Fruit fly (Drosophila melanogaster) whole organism, prepupa: ENCODE results near the gene Csl4.

Experiments
- CG10631 ChIP-seq: fragments of 200-800 bp; sonication (Bioruptor generic); optimal IDR thresholded peaks from 2 replicates; lab custom pipeline; 2016; ENCODE audit warnings: missing biosample characterization, missing genetic modification characterization
- CG10669 ChIP-seq: fragments of 200-800 bp; sonication (Bioruptor generic); optimal IDR thresholded peaks from 3 replicates; lab custom pipeline; 2018; ENCODE audit warnings: missing biosample characterization, mild to moderate bottlenecking, missing genetic modification characterization, moderate library complexity
- CG11294 ChIP-seq: fragments of 200-800 bp; sonication (Bioruptor generic); IDR thresholded peaks from 2 replicates; pipeline ENCODE4 v1.3.6; 2022; ENCODE audit warnings: missing biosample characterization, missing genetic modification characterization
- CG11762 ChIP-seq: fragments of 200-800 bp; sonication (Bioruptor generic); optimal IDR thresholded peaks from 3 replicates; lab custom pipeline; 2016; ENCODE audit warnings: missing biosample characterization, missing genetic modification characterization; ENCODE audit not compliant: insufficient read depth
- CG11902 ChIP-seq: fragments of 200-800 bp; sonication (Bioruptor generic); optimal IDR thresholded peaks from 3 replicates; lab custom pipeline; 2016; ENCODE audit warnings: missing biosample characterization, missing genetic modification characterization
- CG15336 ChIP-seq: fragments of 200-800 bp; sonication (Bioruptor generic); IDR thresholded peaks from 2 replicates; pipeline ENCODE4 v1.3.6; 2022; ENCODE audit warnings: missing biosample characterization, missing genetic modification characterization
- CG1621 ChIP-seq: fragments of 200-800 bp; sonication (Bioruptor generic); optimal IDR thresholded peaks from 3 replicates; lab custom pipeline; 2018; ENCODE audit warnings: missing biosample characterization, mild to moderate bottlenecking, missing genetic modification characterization
- CG3032 ChIP-seq: fragments of 200-800 bp; optimal IDR thresholded peaks from 2 replicates; lab custom pipeline; 2019; ENCODE audit warnings: missing biosample characterization, mild to moderate bottlenecking, missing genetic modification characterization, moderate library complexity
- CG31627 ChIP-seq: fragments of 200-800 bp; sonication (Bioruptor generic); optimal IDR thresholded peaks from 3 replicates; lab custom pipeline; 2016; ENCODE audit warnings: missing biosample characterization, missing genetic modification characterization
- CG32006 ChIP-seq: fragments of 200-800 bp; sonication (Bioruptor generic); optimal IDR thresholded peaks from 3 replicates; lab custom pipeline; 2017; ENCODE audit warnings: missing biosample characterization, mild to moderate bottlenecking, missing genetic modification characterization
- CG34406 ChIP-seq: fragments of 200-800 bp; sonication (Bioruptor generic); optimal IDR thresholded peaks from 3 replicates; lab custom pipeline; 2016; ENCODE audit warnings: missing biosample characterization, missing genetic modification characterization
- CG4318 ChIP-seq: fragments of 200-800 bp; sonication (Bioruptor generic); optimal IDR thresholded peaks from 3 replicates; lab custom pipeline; 2017; ENCODE audit warnings: missing biosample characterization, mild to moderate bottlenecking, missing genetic modification characterization
- CG6276 ChIP-seq: fragments of 200-800 bp; sonication (Bioruptor generic); optimal IDR thresholded peaks from 2 replicates; lab custom pipeline; 2017; ENCODE audit warnings: missing biosample characterization, mild to moderate bottlenecking, missing genetic modification characterization
- CG6792 ChIP-seq: fragments of 200-800 bp; sonication (Bioruptor generic); optimal IDR thresholded peaks from 3 replicates; lab custom pipeline; 2016; ENCODE audit warnings: missing biosample characterization, missing genetic modification characterization
- CG6808 ChIP-seq: fragments of 200-800 bp; sonication (Bioruptor generic); optimal IDR thresholded peaks from 3 replicates; lab custom pipeline; 2017; ENCODE audit warnings: missing biosample characterization, missing genetic modification characterization, mild to moderate bottlenecking, moderate library complexity, missing genetic modification reagents
- CG6854 ChIP-seq: fragments of 200-800 bp; sonication (Bioruptor generic); optimal IDR thresholded peaks from 2 replicates; lab custom pipeline; 2017; ENCODE audit warnings: missing biosample characterization, mild to moderate bottlenecking, missing genetic modification characterization
- CG7368 ChIP-seq: fragments of 200-800 bp; sonication (Bioruptor generic); optimal IDR thresholded peaks from 3 replicates; lab custom pipeline; 2016; ENCODE audit warnings: missing biosample characterization, missing genetic modification characterization
- CG8119 ChIP-seq: fragments of 200-800 bp; sonication (Bioruptor generic); IDR thresholded peaks from 3 replicates; pipeline ENCODE4 v1.3.6; 2022; ENCODE audit warnings: missing biosample characterization, missing genetic modification characterization
- CG8319 ChIP-seq: fragments of 200-800 bp; sonication (Bioruptor generic); optimal IDR thresholded peaks from 3 replicates; lab custom pipeline; 2016; ENCODE audit warnings: missing biosample characterization, missing genetic modification characterization
- CG9139 ChIP-seq: fragments of 200-800 bp; sonication (Bioruptor generic); optimal IDR thresholded peaks from 3 replicates; lab custom pipeline; 2017; ENCODE audit warnings: missing biosample characterization, mild to moderate bottlenecking, missing genetic modification characterization
- Eip78C ChIP-seq: fragments of 200-800 bp; sonication (Bioruptor generic); peaks from one replicate; lab custom pipeline; 2016; ENCODE audit warnings: missing biosample characterization, missing genetic modification characterization
- Ets21C ChIP-seq: fragments of 200-800 bp; sonication (Bioruptor generic); optimal IDR thresholded peaks from 3 replicates; lab custom pipeline; 2016; ENCODE audit warnings: missing biosample characterization, missing genetic modification characterization
- Ets96B ChIP-seq: fragments of 200-800 bp; optimal IDR thresholded peaks from 2 replicates; lab custom pipeline; 2019; ENCODE audit warnings: missing biosample characterization, mild to moderate bottlenecking, missing genetic modification characterization, moderate library complexity
- Hr38 ChIP-seq: sonication (Bioruptor generic); optimal IDR thresholded peaks from 2 replicates; lab custom pipeline; 2016; ENCODE audit warnings: missing biosample characterization, missing genetic modification characterization
- Hr4 ChIP-seq: fragments of 200-800 bp; sonication (Bioruptor generic); optimal IDR thresholded peaks from 3 replicates; lab custom pipeline; 2016; ENCODE audit warnings: missing biosample characterization, missing genetic modification characterization
- Lpt ChIP-seq: fragments of 200-800 bp; sonication (Bioruptor generic); optimal IDR thresholded peaks from 3 replicates; lab custom pipeline; 2016; ENCODE audit warnings: missing biosample characterization, missing genetic modification characterization
- Met ChIP-seq: fragments of 200-800 bp; sonication (Bioruptor generic); optimal IDR thresholded peaks from 3 replicates; lab custom pipeline; 2016; ENCODE audit warnings: missing biosample characterization, missing genetic modification characterization
- OdsH ChIP-seq: fragments of 200-800 bp; sonication (Bioruptor generic); optimal IDR thresholded peaks from 3 replicates; lab custom pipeline; 2016; ENCODE audit warnings: missing biosample characterization, missing genetic modification characterization
- Sox102F ChIP-seq: fragments of 200-800 bp; sonication (Bioruptor generic); optimal IDR thresholded peaks from 2 replicates; lab custom pipeline; 2016; ENCODE audit warnings: missing biosample characterization, mild to moderate bottlenecking, missing genetic modification characterization
- Sox14 ChIP-seq: fragments of 200-800 bp; sonication (Bioruptor generic); optimal IDR thresholded peaks from 3 replicates; lab custom pipeline; 2016; ENCODE audit warnings: missing biosample characterization, missing genetic modification characterization
- Sox15 ChIP-seq: fragments of 200-800 bp; sonication (Bioruptor generic); optimal IDR thresholded peaks from 3 replicates; lab custom pipeline; 2016; ENCODE audit warnings: missing biosample characterization, missing genetic modification characterization
- cyc ChIP-seq: fragments of 200-800 bp; sonication (Bioruptor generic); optimal IDR thresholded peaks from 3 replicates; lab custom pipeline; 2016; ENCODE audit warnings: missing biosample characterization, missing genetic modification characterization
- dac ChIP-seq: fragments of 200-800 bp; sonication (Bioruptor generic); optimal IDR thresholded peaks from 2 replicates; lab custom pipeline; 2017; ENCODE audit warnings: missing biosample characterization, mild to moderate bottlenecking, missing genetic modification characterization
- dsx ChIP-seq: fragments of 200-800 bp; optimal IDR thresholded peaks from 3 replicates; lab custom pipeline; 2019; ENCODE audit warnings: missing biosample characterization, mild to moderate bottlenecking, missing genetic modification characterization, moderate library complexity; ENCODE audit not compliant: poor library complexity, severe bottlenecking
- eg ChIP-seq: fragments of 200-800 bp; sonication (Bioruptor generic); IDR thresholded peaks from 3 replicates; pipeline ENCODE4 v1.3.6; 2022; ENCODE audit warnings: missing biosample characterization, missing genetic modification characterization
- esn ChIP-seq: fragments of 200-800 bp; sonication (Bioruptor generic); optimal IDR thresholded peaks from 2 replicates; lab custom pipeline; 2016; ENCODE audit warnings: missing biosample characterization, mild to moderate bottlenecking, missing genetic modification characterization, moderate library complexity
- fd59A ChIP-seq: fragments of 200-800 bp; sonication (Bioruptor generic); optimal IDR thresholded peaks from 2 replicates; lab custom pipeline; 2017; ENCODE audit warnings: missing biosample characterization, mild to moderate bottlenecking, missing genetic modification characterization, missing genetic modification reagents
- fd85E ChIP-seq: fragments of 200-800 bp; sonication (Bioruptor generic); optimal IDR thresholded peaks from 3 replicates; lab custom pipeline; 2016; ENCODE audit warnings: missing biosample characterization, missing genetic modification characterization
- fkh ChIP-seq: fragments of 200-800 bp; sonication (Bioruptor generic); optimal IDR thresholded peaks from 3 replicates; lab custom pipeline; 2017; ENCODE audit warnings: missing biosample characterization, mild to moderate bottlenecking, missing genetic modification characterization, moderate library complexity
- lz ChIP-seq: fragments of 200-800 bp; sonication (Bioruptor generic); optimal IDR thresholded peaks from 3 replicates; lab custom pipeline; 2016; ENCODE audit warnings: missing biosample characterization, missing genetic modification characterization
- net ChIP-seq: fragments of 200-800 bp; sonication (Bioruptor generic); optimal IDR thresholded peaks from 3 replicates; lab custom pipeline; 2016; ENCODE audit warnings: missing biosample characterization, missing genetic modification characterization
- pdm3 ChIP-seq: fragments of 200-800 bp; sonication (Bioruptor generic); optimal IDR thresholded peaks from 3 replicates; lab custom pipeline; 2016; ENCODE audit warnings: missing biosample characterization, missing genetic modification characterization
- salr ChIP-seq, 2 experiments: fragments of 200-800 bp; sonication (Bioruptor generic); optimal IDR thresholded peaks; 3 replicates each; lab custom pipeline; 2016 to 2018; ENCODE audit warnings: missing biosample characterization in 2 of 2, missing genetic modification characterization in 2 of 2, mild to moderate bottlenecking in 1 of 2
- spab ChIP-seq: fragments of 200-800 bp; sonication (Bioruptor generic); optimal IDR thresholded peaks from 2 replicates; lab custom pipeline; 2017; ENCODE audit warnings: missing biosample characterization, mild to moderate bottlenecking, missing genetic modification characterization, missing genetic modification reagents
- ss ChIP-seq, 2 experiments: fragments of 200-800 bp; sonication (Bioruptor generic); optimal IDR thresholded peaks; 2 replicates in 1 of 2; 3 replicates in 1 of 2; lab custom pipeline; 2017 to 2018; ENCODE audit warnings: mild to moderate bottlenecking in 2 of 2, missing biosample characterization in 2 of 2, missing genetic modification characterization in 2 of 2, moderate library complexity in 1 of 2
- svp ChIP-seq: fragments of 200-800 bp; sonication (Bioruptor generic); peaks from one replicate; lab custom pipeline; 2016; ENCODE audit warnings: missing biosample characterization, missing genetic modification characterization
- topi ChIP-seq: fragments of 200-800 bp; sonication (Bioruptor generic); optimal IDR thresholded peaks from 3 replicates; lab custom pipeline; 2016; ENCODE audit warnings: missing biosample characterization, missing genetic modification characterization
- vri ChIP-seq: fragments of 200-800 bp; sonication (Bioruptor generic); optimal IDR thresholded peaks from 3 replicates; lab custom pipeline; 2016; ENCODE audit warnings: missing biosample characterization, mild to moderate bottlenecking, missing genetic modification characterization

Gene Csl4

DNA sequence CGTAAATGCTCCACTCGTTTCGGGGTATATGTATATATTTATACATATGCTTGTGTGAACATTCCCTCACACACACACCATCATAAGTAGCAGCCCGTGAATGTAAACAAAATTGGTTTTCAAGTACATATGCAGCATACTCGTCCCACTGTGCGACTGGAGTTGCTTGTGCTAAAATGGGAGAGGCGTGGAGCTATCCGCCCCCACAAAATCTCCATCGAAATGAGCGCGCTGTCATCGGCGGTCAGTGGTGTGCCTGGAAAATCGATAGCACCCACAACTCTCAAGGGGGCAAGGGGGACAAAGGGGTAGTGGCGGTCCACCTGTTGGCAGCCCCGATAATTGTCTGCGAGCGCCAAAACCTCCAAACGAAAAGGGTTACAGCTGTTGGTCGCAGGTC lies 44.6 kb upstream of the Csl4 start:
- TF ChIP-seq CG11762 (no peak), svp (GFP tag; lab: Kevin White, UChicago) (no peak), Sox15 (no peak), CG10631 (GFP tag; lab: Kevin White, UChicago) (no peak), CG31627 (GFP tag; lab: Kevin White, UChicago) (no peak)

DNA sequence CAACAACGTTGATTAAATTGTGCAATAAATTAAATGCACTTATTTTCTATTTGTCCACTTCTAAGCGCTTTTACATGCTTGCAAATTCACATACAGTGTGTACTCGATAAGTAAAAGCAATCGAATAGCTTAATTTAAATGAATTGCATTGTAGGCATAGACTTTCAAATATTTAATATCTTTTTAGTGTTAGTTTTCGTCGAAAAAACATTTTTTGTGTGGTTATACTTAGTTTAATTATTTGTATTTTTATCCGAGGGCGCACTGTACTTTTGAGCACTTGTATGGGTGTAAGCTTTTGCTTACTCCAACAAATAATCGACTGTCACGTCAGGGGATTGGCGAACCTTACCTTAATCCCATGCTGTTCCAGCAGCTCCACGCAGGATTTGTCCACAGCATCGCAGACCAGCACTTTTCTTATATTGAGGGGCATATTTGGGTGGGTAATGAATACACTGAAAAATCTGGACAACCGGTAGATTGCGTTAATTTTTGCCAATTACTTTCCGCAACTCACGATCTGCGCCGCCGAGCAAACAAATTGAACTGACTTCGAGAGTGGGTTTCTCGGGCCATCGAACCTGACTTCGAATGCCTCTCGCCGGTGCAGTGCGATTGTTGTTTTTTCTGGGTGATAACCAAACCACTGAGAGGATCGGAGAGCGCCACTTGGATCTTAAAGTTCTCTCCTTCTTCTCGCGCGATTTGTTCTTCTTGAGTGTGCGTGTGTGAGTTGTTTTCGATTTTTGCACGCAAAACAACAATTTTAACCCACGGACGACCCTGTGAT lies 32.0 kb upstream of the Csl4 start, which contains the start of gene CG6287:
Gene CG6287, minus strand, starts transcription at position 556 of the 793 bp plus-strand sequence.
- TF ChIP-seq CG9139 (GFP tag; lab: Kevin White, UChicago) (peak; percentile 63), OdsH (GFP tag; lab: Kevin White, UChicago) (peak; percentile 97), Sox102F (GFP tag; lab: Kevin White, UChicago) (peak; percentile 89), CG10669 (peak; percentile 91), fd85E (GFP tag; lab: Kevin White, UChicago) (peak; percentile 46), Ets96B (peak; percentile 91), Met (GFP tag; lab: Kevin White, UChicago) (peak; percentile 97), CG4318 (peak; percentile 92), CG10631 (GFP tag; lab: Kevin White, UChicago) (peak; percentile 95), CG31627 (GFP tag; lab: Kevin White, UChicago) (peak; percentile 97), svp (GFP tag; lab: Kevin White, UChicago) (peak; percentile 98), fd59A (peak; percentile 79), CG11294 (peak; percentile 96), CG11902 (GFP tag; lab: Kevin White, UChicago) (peak; percentile 94), dac (no peak), Lpt (GFP tag; lab: Kevin White, UChicago) (peak; percentile 91), ss (GFP tag; optimal IDR thresholded peaks at IDR 0.05; lab: Kevin White, UChicago) (peak; percentile 83 to 86), esn (GFP tag; lab: Kevin White, UChicago) (peak; percentile 97), CG6792 (GFP tag; lab: Kevin White, UChicago) (peak; percentile 94), vri (GFP tag; lab: Kevin White, UChicago) (peak; percentile 81), CG15336 (peak; percentile 97), CG8319 (GFP tag; lab: Kevin White, UChicago) (peak; percentile 95), net (GFP tag; lab: Kevin White, UChicago) (peak; percentile 92), CG6808 (GFP tag; lab: Kevin White, UChicago) (peak; percentile 86), CG7368 (GFP tag; lab: Kevin White, UChicago) (peak; percentile 93), Sox15 (peak; percentile 93), CG6854 (GFP tag; lab: Kevin White, UChicago) (no peak), CG1621 (tag; lab: Kevin White, UChicago) (peak; percentile 84), Sox14 (GFP tag; lab: Kevin White, UChicago) (peak; percentile 94), dsx (GFP tag; lab: Kevin White, UChicago) (peak; percentile 83), salr (GFP tag; optimal IDR thresholded peaks at IDR 0.05; lab: Kevin White, UChicago) (peak; percentile 69 to 92), cyc (GFP tag; lab: Kevin White, UChicago) (peak; percentile 97), CG3032 (peak; percentile 93), topi (GFP tag; lab: Kevin White, UChicago) (peak; percentile 95), spab (GFP tag; lab: Kevin White, UChicago) (peak; percentile 84), Hr38 (peak; percentile 56), lz (GFP tag; lab: Kevin White, UChicago) (peak; percentile 95), CG34406 (GFP tag; lab: Kevin White, UChicago) (peak; percentile 93), Ets21C (GFP tag; lab: Kevin White, UChicago) (peak; percentile 91), CG32006 (GFP tag; lab: Kevin White, UChicago) (peak; percentile 97), CG6276 (GFP tag; lab: Kevin White, UChicago) (peak; percentile 93), fkh (GFP tag; lab: Kevin White, UChicago) (no peak), pdm3 (GFP tag; lab: Kevin White, UChicago) (peak; percentile 97), Hr4 (peak; percentile 96), eg (peak; percentile 99), Eip78C (GFP tag; lab: Kevin White, UChicago) (peak; percentile 99), CG8119 (peak; percentile 96)
